Worm (Caenorhabditis elegans) whole organism, young adult: ENCODE results near the gene F15E6.9.

Source experiments
- B0336.3 ChIP-seq: fragments of 200-800 bp; sonication (Bioruptor generic); IDR thresholded peaks from 2 replicates; pipeline ENCODE4 v1.3.6; 2022; ENCODE audit warnings: missing genetic modification characterization, missing compliant biosample characterization
- fkh-3 ChIP-seq: sonication (generic microtip); optimal IDR thresholded peaks from 2 replicates; lab custom pipeline; 2016; ENCODE audit warnings: mild to moderate bottlenecking, missing genetic modification characterization, missing compliant biosample characterization
- pha-4 ChIP-seq: fragments of 150-350 bp; sonication (generic microtip); optimal IDR thresholded peaks from 2 replicates; lab custom pipeline; 2014; ENCODE audit warnings: missing biosample characterization, missing genetic modification reagents, missing genetic modification characterization
- unc-130 ChIP-seq: sonication (generic microtip); optimal IDR thresholded peaks from 2 replicates; lab custom pipeline; 2016; ENCODE audit warnings: missing genetic modification reagents, missing genetic modification characterization, missing compliant biosample characterization

DNA sequence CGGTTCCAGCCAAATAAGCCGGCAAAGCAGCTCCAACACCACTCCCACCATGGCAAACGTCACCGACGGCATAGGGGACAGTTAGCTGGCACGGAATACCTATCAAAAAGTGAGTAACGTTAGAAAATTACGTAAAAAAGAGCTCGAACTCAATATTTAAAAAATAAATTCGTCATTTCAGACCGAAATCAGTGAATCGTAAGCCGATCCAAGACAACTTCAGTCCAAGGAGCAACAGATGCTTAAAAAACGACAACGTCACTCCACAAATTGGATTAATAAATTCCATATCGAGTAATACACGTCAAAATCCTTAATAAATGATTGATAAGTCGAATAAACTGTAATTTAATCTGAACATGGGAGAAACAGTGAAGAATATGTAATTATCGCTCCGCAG is 7.4 kb upstream of the F15E6.9 start:
- TF ChIP-seq pha-4 (tag; lab: Kevin White, UChicago) (no peak), B0336.3 (GFP tag; lab: Robert Waterston, UW) (no peak), fkh-3 (tag; lab: Kevin White, UChicago) (no peak), unc-130 (GFP tag; lab: Kevin White, UChicago) (no peak)
